Worm (Caenorhabditis elegans) whole organism, L2 larva: ENCODE results near the gene grl-18.

Source experiments
- alr-1 ChIP-seq: fragments of 150-350 bp; optimal IDR thresholded peaks from 2 replicates; lab custom pipeline; 2014; ENCODE audit warnings: missing biosample characterization, missing genetic modification characterization
- blmp-1 ChIP-seq: sonication (generic microtip); optimal IDR thresholded peaks from 2 replicates; lab custom pipeline; 2017; ENCODE audit warnings: missing genetic modification characterization, mild to moderate bottlenecking, missing compliant biosample characterization, antibody characterized with exemption, moderate library complexity; ENCODE audit not compliant: insufficient read depth
- ceh-82 ChIP-seq: fragments of 150-350 bp; optimal IDR thresholded peaks from 2 replicates; lab custom pipeline; 2014; ENCODE audit warnings: missing biosample characterization, missing genetic modification characterization
- lin-13 ChIP-seq: fragments of 150-350 bp; optimal IDR thresholded peaks from 2 replicates; lab custom pipeline; 2014; ENCODE audit warnings: missing biosample characterization, missing genetic modification reagents, missing genetic modification characterization
- lin-39 ChIP-seq: fragments of 150-350 bp; optimal IDR thresholded peaks from 2 replicates; lab custom pipeline; 2014; ENCODE audit warnings: missing biosample characterization, missing genetic modification reagents, missing genetic modification characterization
- nhr-12 ChIP-seq: fragments of 150-350 bp; optimal IDR thresholded peaks from 2 replicates; lab custom pipeline; 2014; ENCODE audit warnings: missing biosample characterization, missing genetic modification characterization
- peb-1 ChIP-seq: fragments of 150-350 bp; optimal IDR thresholded peaks from 2 replicates; lab custom pipeline; 2014; ENCODE audit warnings: missing biosample characterization, missing genetic modification characterization
- unc-39 ChIP-seq: fragments of 150-350 bp; optimal IDR thresholded peaks from 2 replicates; lab custom pipeline; 2014; ENCODE audit warnings: missing biosample characterization, missing genetic modification characterization
- unc-62 ChIP-seq: fragments of 150-350 bp; optimal IDR thresholded peaks from 2 replicates; lab custom pipeline; 2014; ENCODE audit warnings: missing biosample characterization, missing genetic modification reagents, missing genetic modification characterization
- ztf-11 ChIP-seq: sonication (generic microtip); optimal IDR thresholded peaks from 2 replicates; lab custom pipeline; 2017; ENCODE audit warnings: missing biosample characterization, missing genetic modification characterization

DNA sequence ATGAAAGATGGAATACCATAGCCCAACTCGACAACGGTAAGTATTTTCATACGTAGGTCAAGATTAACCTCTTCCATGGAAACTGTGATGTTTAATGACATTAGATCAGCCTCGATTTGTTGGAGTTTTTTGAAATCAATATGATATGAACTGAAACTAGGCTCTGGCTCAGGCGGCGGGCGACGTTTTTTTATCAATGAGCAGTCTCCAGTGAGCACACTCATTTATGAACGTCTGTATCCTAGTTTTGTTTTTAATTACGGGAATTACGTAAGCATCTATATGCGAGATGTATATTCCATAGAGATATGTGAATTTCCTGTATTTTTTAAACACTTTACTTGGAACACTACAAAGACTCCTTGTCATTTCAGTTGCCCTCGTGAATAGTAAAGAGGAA, 25.8 kb downstream of the grl-18 start, which contains the start of gene srg-67:
- TF ChIP-seq peb-1 (tag; lab: Kevin White, UChicago), result no peak
- no peak for TF ChIP-seq unc-62
- TF ChIP-seq ceh-82, result no peak
- no peak for TF ChIP-seq alr-1
- no peak for TF ChIP-seq lin-39 (tag; lab: Kevin White, UChicago)
- TF ChIP-seq nhr-12 (tag; lab: Kevin White, UChicago), result no peak
- TF ChIP-seq unc-39 (tag; lab: Kevin White, UChicago), result no peak
- no peak for TF ChIP-seq blmp-1 (tag; lab: Kevin White, UChicago)
- TF ChIP-seq lin-13, result no peak
- TF ChIP-seq ztf-11 (tag; lab: Kevin White, UChicago), result no peak
